Worm (Caenorhabditis elegans) whole organism, L4 larva: Measurements from ENCODE around the gene mix-1.

Source experiments
- F10B5.3 ChIP-seq: sonication (generic microtip); optimal IDR thresholded peaks from 2 replicates; lab custom pipeline; 2016; ENCODE audit warnings: mild to moderate bottlenecking, missing genetic modification characterization, missing compliant biosample characterization
- F26F4.8 ChIP-seq: fragments of 200-800 bp; sonication (Bioruptor generic); conservative IDR thresholded peaks from 2 replicates; pipeline ENCODE4 v1.3.6; 2022; ENCODE audit warnings: missing genetic modification characterization, missing compliant biosample characterization
- F44E2.7 ChIP-seq: fragments of 200-800 bp; sonication (Bioruptor generic); IDR thresholded peaks from 2 replicates; pipeline ENCODE4 v2.1.2; 2022; ENCODE audit warnings: missing genetic modification characterization, missing compliant biosample characterization
- R02D3.7 ChIP-seq: fragments of 150-350 bp; sonication (generic microtip); optimal IDR thresholded peaks from 3 replicates; lab custom pipeline; 2014; ENCODE audit warnings: missing biosample characterization, missing genetic modification characterization
- Y105C5A.15 ChIP-seq: fragments of 200-800 bp; sonication (Bioruptor generic); IDR thresholded peaks from 2 replicates; pipeline ENCODE4 v1.3.6; 2022; ENCODE audit warnings: missing genetic modification characterization, missing compliant biosample characterization
- Y5F2A.4 ChIP-seq: fragments of 200-800 bp; sonication (Bioruptor generic); optimal IDR thresholded peaks from 2 replicates; lab custom pipeline; 2018; ENCODE audit warnings: mild to moderate bottlenecking, missing genetic modification characterization, missing compliant biosample characterization
- Y75B8A.6 ChIP-seq: fragments of 200-800 bp; sonication (Bioruptor generic); IDR thresholded peaks from 2 replicates; pipeline ENCODE4 v1.3.6; 2022; ENCODE audit warnings: missing genetic modification reagents, missing genetic modification characterization, missing compliant biosample characterization
- aly-2 ChIP-seq: sonication (generic microtip); optimal IDR thresholded peaks from 2 replicates; lab custom pipeline; 2018; ENCODE audit warnings: missing biosample characterization, missing genetic modification characterization
- ama-1 ChIP-seq: fragments of 150-350 bp; optimal IDR thresholded peaks from 2 replicates; lab custom pipeline; 2014; ENCODE audit warnings: inconsistent platforms, mixed read lengths
- attf-4 ChIP-seq: sonication (generic microtip); optimal IDR thresholded peaks from 3 replicates; lab custom pipeline; 2017; ENCODE audit warnings: missing biosample characterization, missing genetic modification characterization
- ceh-32 ChIP-seq: sonication (generic microtip); optimal IDR thresholded peaks from 2 replicates; lab custom pipeline; 2016; ENCODE audit warnings: mild to moderate bottlenecking, missing genetic modification characterization, missing compliant biosample characterization; ENCODE audit not compliant: poor library complexity
- ceh-44 ChIP-seq: fragments of 200-800 bp; sonication (Bioruptor generic); IDR thresholded peaks from 2 replicates; pipeline ENCODE4 v1.3.6; 2022; ENCODE audit warnings: missing genetic modification reagents, missing genetic modification characterization, missing compliant biosample characterization
- ceh-82 ChIP-seq: sonication (generic microtip); optimal IDR thresholded peaks from 2 replicates; lab custom pipeline; 2017; ENCODE audit warnings: missing biosample characterization, missing genetic modification characterization
- daf-19 ChIP-seq: fragments of 200-800 bp; sonication (Bioruptor generic); conservative IDR thresholded peaks from 2 replicates; pipeline ENCODE4 v1.3.6; 2022; ENCODE audit warnings: missing genetic modification characterization, missing compliant biosample characterization
- daf-8 ChIP-seq: fragments of 200-800 bp; sonication (Bioruptor generic); IDR thresholded peaks from 2 replicates; pipeline ENCODE4 v1.3.6; 2022; ENCODE audit warnings: missing genetic modification characterization, missing compliant biosample characterization
- dmd-8 ChIP-seq: fragments of 200-800 bp; sonication (Bioruptor generic); IDR thresholded peaks from 2 replicates; pipeline ENCODE4 v1.3.6; 2022; ENCODE audit warnings: missing genetic modification characterization, missing compliant biosample characterization
- dmd-9 ChIP-seq: fragments of 200-800 bp; sonication (Bioruptor generic); IDR thresholded peaks from 2 replicates; pipeline ENCODE4 v1.3.6; 2022; ENCODE audit warnings: missing genetic modification reagents, missing genetic modification characterization, missing compliant biosample characterization
- egl-27 ChIP-seq: sonication (generic microtip); optimal IDR thresholded peaks from 3 replicates; lab custom pipeline; 2017; ENCODE audit warnings: missing biosample characterization, missing genetic modification reagents, missing genetic modification characterization
- fos-1 ChIP-seq: fragments of 150-350 bp; optimal IDR thresholded peaks from 2 replicates; lab custom pipeline; 2014; ENCODE audit warnings: missing biosample characterization, missing genetic modification characterization
- gei-8 ChIP-seq: fragments of 200-800 bp; sonication (Bioruptor generic); optimal IDR thresholded peaks from 2 replicates; lab custom pipeline; 2018; ENCODE audit warnings: mild to moderate bottlenecking, missing genetic modification characterization, missing compliant biosample characterization
- hif-1 ChIP-seq, 2 experiments: sonication (generic microtip); optimal IDR thresholded peaks; 2 replicates each; lab custom pipeline; 2016 to 2017; ENCODE audit warnings: missing compliant biosample characterization in 2 of 2, missing genetic modification characterization in 2 of 2, missing genetic modification reagents in 2 of 2, missing genotype in 2 of 2, mild to moderate bottlenecking in 1 of 2
- hlh-11 ChIP-seq: fragments of 200-800 bp; sonication (Bioruptor generic); optimal IDR thresholded peaks from 2 replicates; lab custom pipeline; 2018; ENCODE audit warnings: mild to moderate bottlenecking, missing genetic modification characterization, missing compliant biosample characterization
- hlh-30 ChIP-seq: sonication (generic microtip); optimal IDR thresholded peaks from 2 replicates; lab custom pipeline; 2017; ENCODE audit warnings: antibody characterized with exemption, mild to moderate bottlenecking, missing genetic modification characterization, missing compliant biosample characterization; ENCODE audit not compliant: insufficient read depth
- jun-1 ChIP-seq: fragments of 150-350 bp; optimal IDR thresholded peaks from 2 replicates; lab custom pipeline; 2014; ENCODE audit warnings: missing biosample characterization, missing genetic modification reagents, missing genetic modification characterization
- lim-7 ChIP-seq: fragments of 200-800 bp; sonication (Bioruptor generic); IDR thresholded peaks from 2 replicates; pipeline ENCODE4 v1.3.6; 2022; ENCODE audit warnings: missing genetic modification characterization, missing compliant biosample characterization
- lin-1 ChIP-seq: fragments of 200-800 bp; sonication (Bioruptor generic); IDR thresholded peaks from 2 replicates; pipeline ENCODE4 v1.3.6; 2022; ENCODE audit warnings: missing genetic modification reagents, missing genetic modification characterization, missing compliant biosample characterization
- lin-13 ChIP-seq: fragments of 150-350 bp; optimal IDR thresholded peaks from 2 replicates; lab custom pipeline; 2014; ENCODE audit warnings: missing biosample characterization, missing genetic modification reagents, missing genetic modification characterization
- madf-9 ChIP-seq: fragments of 200-800 bp; sonication (Bioruptor generic); conservative IDR thresholded peaks from 2 replicates; pipeline ENCODE4 v1.3.6; 2022; ENCODE audit warnings: missing genetic modification reagents, missing genetic modification characterization, missing compliant biosample characterization
- nhr-10 ChIP-seq: fragments of 150-350 bp; optimal IDR thresholded peaks from 2 replicates; lab custom pipeline; 2014; ENCODE audit warnings: missing biosample characterization, missing genetic modification characterization
- nhr-111 ChIP-seq: fragments of 200-800 bp; sonication (Bioruptor generic); optimal IDR thresholded peaks from 2 replicates; lab custom pipeline; 2018; ENCODE audit warnings: mild to moderate bottlenecking, missing genetic modification characterization, missing compliant biosample characterization
- nhr-28 ChIP-seq: fragments of 150-350 bp; optimal IDR thresholded peaks from 2 replicates; lab custom pipeline; 2014; ENCODE audit warnings: missing biosample characterization, missing genetic modification characterization
- nhr-48 ChIP-seq: sonication (generic microtip); optimal IDR thresholded peaks from 2 replicates; lab custom pipeline; 2016; ENCODE audit warnings: mild to moderate bottlenecking, missing genetic modification characterization, missing compliant biosample characterization
- nhr-6 ChIP-seq: fragments of 150-350 bp; optimal IDR thresholded peaks from 2 replicates; lab custom pipeline; 2014; ENCODE audit warnings: missing biosample characterization, missing genetic modification characterization
- nhr-77 ChIP-seq: fragments of 150-350 bp; optimal IDR thresholded peaks from 2 replicates; lab custom pipeline; 2014; ENCODE audit warnings: missing biosample characterization, missing genetic modification characterization
- php-3 ChIP-seq: fragments of 200-800 bp; sonication (Bioruptor generic); IDR thresholded peaks from 2 replicates; pipeline ENCODE4 v1.3.6; 2022; ENCODE audit warnings: missing genetic modification reagents, missing genetic modification characterization, missing compliant biosample characterization
- pqm-1 ChIP-seq: sonication (generic microtip); optimal IDR thresholded peaks from 2 replicates; lab custom pipeline; 2017; ENCODE audit warnings: missing biosample characterization, missing genetic modification characterization
- saeg-2 ChIP-seq: fragments of 200-800 bp; sonication (Bioruptor generic); IDR thresholded peaks from 2 replicates; pipeline ENCODE4 v1.3.6; 2022; ENCODE audit warnings: missing genetic modification reagents, missing genetic modification characterization, missing compliant biosample characterization
- sdz-12 ChIP-seq: fragments of 200-800 bp; sonication (Bioruptor generic); optimal IDR thresholded peaks from 2 replicates; lab custom pipeline; 2018; ENCODE audit warnings: mild to moderate bottlenecking, missing genetic modification characterization, missing compliant biosample characterization
- set-16 ChIP-seq: fragments of 200-800 bp; sonication (Bioruptor generic); IDR thresholded peaks from 2 replicates; pipeline ENCODE4 v1.3.6; 2022; ENCODE audit warnings: missing genetic modification reagents, missing genetic modification characterization, missing compliant biosample characterization
- skn-1 ChIP-seq: fragments of 150-350 bp; optimal IDR thresholded peaks from 2 replicates; lab custom pipeline; 2014; ENCODE audit warnings: missing biosample characterization, missing genetic modification characterization
- snpc-1.2 ChIP-seq: fragments of 200-800 bp; sonication (Bioruptor generic); IDR thresholded peaks from 2 replicates; pipeline ENCODE4 v1.3.6; 2022; ENCODE audit warnings: missing genetic modification reagents, missing genetic modification characterization, missing compliant biosample characterization
- snpc-4 ChIP-seq: fragments of 150-350 bp; optimal IDR thresholded peaks from 2 replicates; lab custom pipeline; 2014; ENCODE audit warnings: missing biosample characterization, missing genetic modification characterization
- spr-1 ChIP-seq: sonication (generic microtip); optimal IDR thresholded peaks from 2 replicates; lab custom pipeline; 2016; ENCODE audit warnings: mild to moderate bottlenecking, missing genetic modification characterization, missing compliant biosample characterization
- spr-3 ChIP-seq: fragments of 200-800 bp; sonication (Bioruptor generic); optimal IDR thresholded peaks from 2 replicates; lab custom pipeline; 2018; ENCODE audit warnings: mild to moderate bottlenecking, missing genetic modification characterization, missing compliant biosample characterization
- unc-39 ChIP-seq: sonication (generic microtip); optimal IDR thresholded peaks from 2 replicates; lab custom pipeline; 2017; ENCODE audit warnings: missing biosample characterization, missing genetic modification characterization
- vab-7 ChIP-seq: fragments of 200-800 bp; sonication (Bioruptor generic); IDR thresholded peaks from 2 replicates; pipeline ENCODE4 v1.3.6; 2022; ENCODE audit warnings: missing genetic modification reagents, missing genetic modification characterization, missing compliant biosample characterization
- zag-1 ChIP-seq: fragments of 150-350 bp; optimal IDR thresholded peaks from 2 replicates; lab custom pipeline; 2014; ENCODE audit warnings: missing biosample characterization, missing genetic modification characterization
- zfp-3 ChIP-seq: fragments of 200-800 bp; sonication (Bioruptor generic); conservative IDR thresholded peaks from 2 replicates; pipeline ENCODE4 v1.3.6; 2022; ENCODE audit warnings: missing genetic modification reagents, missing genetic modification characterization, missing compliant biosample characterization
- zip-11 ChIP-seq: fragments of 200-800 bp; sonication (Bioruptor generic); IDR thresholded peaks from 2 replicates; pipeline ENCODE4 v1.3.6; 2022; ENCODE audit warnings: missing genetic modification characterization, missing compliant biosample characterization
- zip-2 ChIP-seq: fragments of 150-350 bp; optimal IDR thresholded peaks from 2 replicates; lab custom pipeline; 2014; ENCODE audit warnings: missing biosample characterization, missing genetic modification characterization
- ztf-11 ChIP-seq: fragments of 150-350 bp; optimal IDR thresholded peaks from 2 replicates; lab custom pipeline; 2014; ENCODE audit warnings: missing biosample characterization, missing genetic modification characterization
- ztf-7 ChIP-seq: fragments of 150-350 bp; optimal IDR thresholded peaks from 2 replicates; lab custom pipeline; 2014; ENCODE audit warnings: missing biosample characterization, missing genetic modification characterization

The mix-1 gene

ce11 chrII:10868670-10869246 is 44.7 kb downstream of the mix-1 start, which contains the start of the genes gmps-1 and cap-2 (continued):
- TF ChIP-seq hif-1 (tag; optimal IDR thresholded peaks at IDR 0.05; lab: Kevin White, UChicago), result peak; percentile 68 to 87
- peak; percentile 92 for TF ChIP-seq ztf-7 (tag; lab: Kevin White, UChicago)
- no peak for TF ChIP-seq ceh-44 (GFP tag; lab: Robert Waterston, UW)
- no peak for TF ChIP-seq skn-1
- TF ChIP-seq attf-4 (tag; lab: Kevin White, UChicago), result no peak
- TF ChIP-seq jun-1 (tag; lab: Kevin White, UChicago), result peak; percentile 79
- peak; percentile 93 for TF ChIP-seq dmd-9
- TF ChIP-seq F10B5.3 (tag; lab: Kevin White, UChicago), result peak; percentile 90
- no peak for TF ChIP-seq snpc-4
- TF ChIP-seq aly-2 (tag; lab: Kevin White, UChicago), result no peak
- TF ChIP-seq lin-1 (GFP tag; lab: Robert Waterston, UW), result peak; percentile 86
- no peak for TF ChIP-seq F44E2.7 (GFP tag; lab: Robert Waterston, UW)
- no peak for TF ChIP-seq daf-8 (GFP tag; lab: Robert Waterston, UW)
- no peak for TF ChIP-seq nhr-111 (GFP tag; lab: Kevin White, UChicago)
- TF ChIP-seq zip-2 (tag; lab: Kevin White, UChicago), result peak; percentile 72
- TF ChIP-seq hlh-30, result peak; percentile 92
- TF ChIP-seq spr-1, result peak; percentile 94
- peak; percentile 95 for TF ChIP-seq hlh-11 (tag; lab: Kevin White, UChicago)
- peak; percentile 70; the same call in 1 of the 2 replicates for TF ChIP-seq dmd-8 (GFP tag; lab: Robert Waterston, UW)
- no peak for TF ChIP-seq ztf-11 (tag; lab: Kevin White, UChicago)
- TF ChIP-seq ama-1, result peak; percentile 54
- TF ChIP-seq nhr-28 (tag; lab: Kevin White, UChicago), result peak; percentile 87
- TF ChIP-seq daf-19 (GFP tag; lab: Robert Waterston, UW), result peak; percentile 69; the same call in 1 of the 2 replicates
- peak; percentile 91 for TF ChIP-seq saeg-2 (GFP tag; lab: Robert Waterston, UW)
- no peak for TF ChIP-seq unc-39 (tag; lab: Kevin White, UChicago)
- peak; percentile 60 for TF ChIP-seq Y5F2A.4 (GFP tag; lab: Kevin White, UChicago)
- TF ChIP-seq F26F4.8 (GFP tag; lab: Robert Waterston, UW), result no peak
- TF ChIP-seq nhr-10 (tag; lab: Kevin White, UChicago), result peak; percentile 19
- no peak for TF ChIP-seq egl-27 (tag; lab: Kevin White, UChicago)
- peak; percentile 88 for TF ChIP-seq madf-9 (GFP tag; lab: Robert Waterston, UW)
- peak; percentile 71 for TF ChIP-seq gei-8 (GFP tag; lab: Kevin White, UChicago)
- TF ChIP-seq ceh-82 (tag; lab: Kevin White, UChicago), result no peak
- peak; percentile 75 for TF ChIP-seq snpc-1.2 (GFP tag; lab: Robert Waterston, UW)
- TF ChIP-seq vab-7 (GFP tag; lab: Robert Waterston, UW), result peak; percentile 80
- TF ChIP-seq ceh-32, result peak; percentile 81
- TF ChIP-seq Y75B8A.6 (GFP tag; lab: Robert Waterston, UW), result no peak
- peak; percentile 96 for TF ChIP-seq nhr-77 (tag; lab: Kevin White, UChicago)
- TF ChIP-seq spr-3 (GFP tag; lab: Kevin White, UChicago), result peak; percentile 92
- TF ChIP-seq pqm-1, result peak; percentile 12
- peak; percentile 58 for TF ChIP-seq fos-1 (tag; lab: Kevin White, UChicago)
- peak; percentile 33 for TF ChIP-seq sdz-12 (GFP tag; lab: Kevin White, UChicago)
- TF ChIP-seq lim-7 (GFP tag; lab: Robert Waterston, UW), result no peak
- TF ChIP-seq Y105C5A.15 (GFP tag; lab: Robert Waterston, UW), result peak; percentile 56; the same call in 1 of the 2 replicates
- TF ChIP-seq lin-13 (GFP tag; lab: Kevin White, UChicago), result peak; percentile 82
- TF ChIP-seq R02D3.7 (tag; lab: Kevin White, UChicago), result peak; percentile 48
- TF ChIP-seq nhr-48 (tag; lab: Kevin White, UChicago), result peak; percentile 90
- TF ChIP-seq nhr-6, result peak; percentile 93
- TF ChIP-seq php-3 (GFP tag; lab: Robert Waterston, UW), result peak; percentile 83
- peak; percentile 86 for TF ChIP-seq zfp-3 (GFP tag; lab: Robert Waterston, UW)
- TF ChIP-seq zag-1 (tag; lab: Kevin White, UChicago), result peak; percentile 34
- TF ChIP-seq zip-11, result no peak
- peak; percentile 74 for TF ChIP-seq set-16
